Fruit fly (Drosophila melanogaster): ENCODE measurements around the gene CG6321.

dm6 chr3L:11027279-11027678 is 33.7 kb downstream of the CG6321 start, which contains the start of gene CG32081:
- no peak for TF ChIP-seq corto (GFP tag; optimal IDR thresholded peaks at IDR 0.05)
- TF ChIP-seq CG7357 (GFP tag; IDR thresholded peaks at IDR 0.05): no peak
- no peak for TF ChIP-seq CG2202 (tag; optimal IDR thresholded peaks at IDR 0.05)
- TF ChIP-seq klu (GFP tag; IDR thresholded peaks at IDR 0.05): no peak
- TF ChIP-seq lab (GFP tag; optimal IDR thresholded peaks at IDR 0.05): no peak
- no peak for TF ChIP-seq Gsc (GFP tag; IDR thresholded peaks at IDR 0.05)
- no peak for TF ChIP-seq caup (GFP tag; optimal IDR thresholded peaks at IDR 0.05; ENCODE audit: severe bottlenecking)
- no peak for TF ChIP-seq Spps (tag; optimal IDR thresholded peaks at IDR 0.05)
- no peak for TF ChIP-seq CG8478 (optimal IDR thresholded peaks at IDR 0.05)
- no peak for TF ChIP-seq emc (GFP tag; optimal IDR thresholded peaks at IDR 0.05)
- no peak for TF ChIP-seq wek (GFP tag; optimal IDR thresholded peaks at IDR 0.05)
- no peak for TF ChIP-seq wor (GFP tag; IDR thresholded peaks at IDR 0.05)

Measured in whole organism, embryonic.